Fruit fly (Drosophila melanogaster) whole organism, pupa: ENCODE measurements around the gene sls.

Experiments
- CG10348 ChIP-seq: fragments of 200-800 bp; sonication (Bioruptor generic); IDR thresholded peaks from 2 replicates; pipeline ENCODE4 v1.3.6; 2022; ENCODE audit warnings: missing biosample characterization, missing genetic modification characterization
- CG12605 ChIP-seq: fragments of 200-800 bp; sonication (Bioruptor generic); IDR thresholded peaks from 2 replicates; pipeline ENCODE4 v1.3.6; 2022; ENCODE audit warnings: missing biosample characterization, missing genetic modification characterization
- CG13204 ChIP-seq: fragments of 200-800 bp; sonication (Bioruptor generic); optimal IDR thresholded peaks from 2 replicates; lab custom pipeline; 2018; ENCODE audit warnings: missing biosample characterization, mild to moderate bottlenecking, missing genetic modification characterization, moderate library complexity
- CG14655 ChIP-seq: fragments of 200-800 bp; sonication (Bioruptor generic); optimal IDR thresholded peaks from 3 replicates; lab custom pipeline; 2017; ENCODE audit warnings: mild to moderate bottlenecking, missing biosample characterization, missing genetic modification reagents, missing genetic modification characterization
- CG15710 ChIP-seq: fragments of 200-800 bp; sonication (Bioruptor generic); optimal IDR thresholded peaks from 2 replicates; lab custom pipeline; 2018; ENCODE audit warnings: missing biosample characterization, mild to moderate bottlenecking, missing genetic modification characterization, moderate library complexity
- CG17806 ChIP-seq: fragments of 200-800 bp; sonication (Bioruptor generic); optimal IDR thresholded peaks from 2 replicates; lab custom pipeline; 2018; ENCODE audit warnings: missing biosample characterization, mild to moderate bottlenecking, missing genetic modification characterization, moderate library complexity
- CG32121 ChIP-seq: fragments of 200-800 bp; sonication (Bioruptor generic); IDR thresholded peaks from 2 replicates; pipeline ENCODE4 v1.3.6; 2022; ENCODE audit warnings: missing biosample characterization, missing genetic modification characterization
- CG34367 ChIP-seq: fragments of 200-800 bp; sonication (Bioruptor generic); optimal IDR thresholded peaks from 2 replicates; lab custom pipeline; 2018; ENCODE audit warnings: missing biosample characterization, mild to moderate bottlenecking, missing genetic modification characterization
- CG4496 ChIP-seq: fragments of 200-800 bp; sonication (Bioruptor generic); IDR thresholded peaks from 3 replicates; pipeline ENCODE4 v1.3.6; 2022; ENCODE audit warnings: missing biosample characterization, missing genetic modification characterization
- CG8159 ChIP-seq: fragments of 200-800 bp; sonication (Bioruptor generic); optimal IDR thresholded peaks from 3 replicates; lab custom pipeline; 2018; ENCODE audit warnings: missing biosample characterization, mild to moderate bottlenecking, missing genetic modification characterization, moderate library complexity
- CG8301 ChIP-seq: fragments of 200-800 bp; sonication (Bioruptor generic); optimal IDR thresholded peaks from 2 replicates; lab custom pipeline; 2018; ENCODE audit warnings: missing biosample characterization, mild to moderate bottlenecking, missing genetic modification characterization
- CG9948 ChIP-seq: fragments of 200-800 bp; sonication (Bioruptor generic); optimal IDR thresholded peaks from 2 replicates; lab custom pipeline; 2018; ENCODE audit warnings: missing biosample characterization, mild to moderate bottlenecking, missing genetic modification characterization, moderate library complexity
- D1 ChIP-seq: fragments of 200-800 bp; sonication (Bioruptor generic); optimal IDR thresholded peaks from 2 replicates; lab custom pipeline; 2018; ENCODE audit warnings: missing biosample characterization, mild to moderate bottlenecking, missing genetic modification characterization, moderate library complexity
- EcR ChIP-seq: fragments of 200-800 bp; sonication (Bioruptor generic); optimal IDR thresholded peaks from 3 replicates; lab custom pipeline; 2019; ENCODE audit warnings: missing biosample characterization, missing genetic modification characterization, mild to moderate bottlenecking, moderate library complexity, missing genetic modification reagents
- Ets98B ChIP-seq: fragments of 200-800 bp; sonication (Bioruptor generic); IDR thresholded peaks from 2 replicates; pipeline ENCODE4 v1.3.6; 2022; ENCODE audit warnings: missing biosample characterization, missing genetic modification characterization
- Pif1A ChIP-seq: fragments of 200-800 bp; sonication (Bioruptor generic); optimal IDR thresholded peaks from 3 replicates; lab custom pipeline; 2016; ENCODE audit warnings: missing biosample characterization, missing genetic modification characterization
- Pif1B ChIP-seq: fragments of 200-800 bp; sonication (Bioruptor generic); optimal IDR thresholded peaks from 3 replicates; lab custom pipeline; 2016; ENCODE audit warnings: missing biosample characterization, missing genetic modification characterization
- Snoo ChIP-seq: fragments of 200-800 bp; sonication (Bioruptor generic); optimal IDR thresholded peaks from 3 replicates; lab custom pipeline; 2017; ENCODE audit warnings: missing biosample characterization, mild to moderate bottlenecking, missing genetic modification characterization, inconsistent platforms
- fd96Ca ChIP-seq: fragments of 200-800 bp; sonication (Bioruptor generic); IDR thresholded peaks from 3 replicates; pipeline ENCODE4 v1.3.6; 2022; ENCODE audit warnings: missing biosample characterization, missing genetic modification characterization
- gl ChIP-seq: fragments of 200-800 bp; sonication (Bioruptor generic); optimal IDR thresholded peaks from 2 replicates; lab custom pipeline; 2018; ENCODE audit warnings: missing biosample characterization, mild to moderate bottlenecking, missing genetic modification characterization
- rn ChIP-seq: fragments of 200-800 bp; sonication (Bioruptor generic); IDR thresholded peaks from 2 replicates; pipeline ENCODE4 v1.3.6; 2022; ENCODE audit warnings: missing biosample characterization, missing genetic modification characterization

sls gene

DNA sequence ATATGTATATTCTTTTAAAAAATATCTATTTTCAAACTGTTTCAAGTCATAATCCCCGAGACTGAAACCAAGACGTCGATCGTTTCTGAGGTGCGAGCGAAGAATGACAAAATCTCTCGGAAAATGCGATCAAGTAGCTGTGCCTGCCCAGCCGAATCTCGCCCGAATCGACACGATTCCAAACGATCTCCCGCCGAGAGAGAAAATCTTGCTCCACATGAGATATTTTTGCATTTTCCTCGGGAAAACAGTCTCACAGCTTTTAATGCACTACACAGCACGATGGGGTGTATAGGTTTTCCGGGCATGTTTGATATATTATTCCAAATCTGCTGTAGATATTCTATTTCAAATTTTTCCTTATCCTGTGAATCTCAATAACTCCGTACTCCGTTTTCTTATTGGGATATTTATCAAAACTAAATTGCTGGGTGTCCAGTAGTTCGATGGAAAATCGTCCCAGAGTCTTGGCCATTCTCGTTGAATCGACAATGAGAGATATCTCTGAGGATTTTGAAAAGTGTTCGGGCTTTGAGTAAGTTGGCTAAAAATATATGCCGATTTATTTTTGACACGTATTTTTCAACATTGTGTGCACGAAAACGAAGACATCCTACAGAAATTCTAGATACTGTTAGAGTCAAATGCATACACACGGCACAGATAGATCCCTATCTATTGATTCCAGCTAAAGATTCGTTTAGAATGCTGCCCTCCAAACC is at the start of gene sls:
TSS of gene sls (minus strand) at position 88 of the 722 bp plus-strand sequence.
- TF ChIP-seq rn (GFP tag; lab: Robert Waterston, UW) (peak; percentile 84), CG8301 (tag; lab: Kevin White, UChicago) (peak; percentile 92), CG4496 (GFP tag; lab: Robert Waterston, UW) (peak; percentile 93), Pif1A (GFP tag; lab: Kevin White, UChicago) (peak; percentile 80), CG13204 (GFP tag; lab: Kevin White, UChicago) (no peak), CG12605 (peak; percentile 81), CG14655 (GFP tag; lab: Kevin White, UChicago) (peak; percentile 90), Pif1B (GFP tag; lab: Kevin White, UChicago) (peak; percentile 79), gl (tag; lab: Kevin White, UChicago) (peak; percentile 57), Snoo (no peak), CG9948 (tag; lab: Kevin White, UChicago) (peak; percentile 76), EcR (GFP tag; lab: Kevin White, UChicago) (no peak), CG34367 (tag; lab: Kevin White, UChicago) (peak; percentile 71), D1 (tag; lab: Kevin White, UChicago) (no peak), CG32121 (peak; percentile 96), CG15710 (tag; lab: Kevin White, UChicago) (peak; percentile 75), fd96Ca (GFP tag; lab: Robert Waterston, UW) (peak; percentile 96), CG17806 (tag; lab: Kevin White, UChicago) (peak; percentile 56), Ets98B (peak; percentile 96), CG10348 (GFP tag; lab: Robert Waterston, UW) (peak; percentile 87), CG8159 (tag; lab: Kevin White, UChicago) (peak; percentile 62)

DNA sequence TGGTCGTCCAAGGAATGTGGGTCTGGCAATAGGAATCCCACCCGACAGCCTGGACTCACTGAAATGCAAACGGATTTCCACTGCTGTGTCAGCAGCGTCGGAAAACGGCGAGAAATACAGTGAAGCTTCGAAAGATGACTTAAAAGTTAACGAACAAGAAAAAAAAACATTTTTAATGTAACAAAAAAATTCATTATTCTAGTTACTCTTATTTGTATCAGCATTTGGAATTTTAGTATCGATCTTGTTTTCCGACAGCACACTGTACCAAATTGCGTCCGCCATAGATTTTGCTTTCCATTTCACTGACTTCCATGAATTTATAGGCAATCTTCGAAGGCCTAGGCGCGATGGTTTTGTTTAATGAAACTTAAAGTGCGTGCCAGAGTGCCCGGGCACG is 49.4 kb upstream of the sls start:
- peak; percentile 54; the same call in 1 of the 2 replicates for TF ChIP-seq CG12605
- TF ChIP-seq Ets98B: 0 out of 2 replicates have a peak, but pooled peaks have one; percentile 38
- peak; percentile 47; the same call in 1 of the 3 replicates for TF ChIP-seq fd96Ca (GFP tag; lab: Robert Waterston, UW)
- TF ChIP-seq CG17806 (tag; lab: Kevin White, UChicago): no peak
- TF ChIP-seq CG14655 (GFP tag; lab: Kevin White, UChicago): peak; percentile 35
- 0 out of 3 replicates have a peak, but pooled peaks have one; percentile 52 for TF ChIP-seq CG4496 (GFP tag; lab: Robert Waterston, UW)
- no peak for TF ChIP-seq EcR (GFP tag; lab: Kevin White, UChicago)
- TF ChIP-seq CG8301 (tag; lab: Kevin White, UChicago): peak; percentile 5
- peak; percentile 9 for TF ChIP-seq CG8159 (tag; lab: Kevin White, UChicago)
- TF ChIP-seq, all 21 proteins: peak for 7

DNA sequence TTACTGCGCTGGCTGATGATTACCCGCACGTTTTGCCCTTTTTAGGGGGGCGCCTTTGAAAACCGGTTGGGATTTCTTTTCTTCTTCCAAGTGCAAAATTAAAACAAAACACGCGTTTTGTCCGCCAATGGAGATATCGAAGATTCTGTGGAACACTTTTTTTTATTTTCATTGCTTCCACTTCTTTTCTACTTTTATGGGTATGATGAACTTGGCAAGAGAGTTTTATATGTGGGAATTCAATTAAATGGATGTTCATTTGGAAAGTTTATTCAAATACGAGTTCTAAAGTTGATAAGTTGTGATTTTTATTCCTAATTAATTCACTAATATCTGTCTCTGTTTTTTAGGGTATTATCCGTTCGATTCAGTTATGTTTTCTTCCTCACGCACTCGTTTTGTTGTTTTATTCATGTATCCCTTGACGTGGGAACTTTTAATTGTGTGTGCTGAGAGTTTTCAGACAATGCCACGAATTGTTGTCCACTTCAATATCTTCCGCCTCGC is 48.7 kb upstream of the sls start:
- TF ChIP-seq CG4496 (GFP tag; lab: Robert Waterston, UW) (peak; percentile 75; the same call in 2 of the 3 replicates), Pif1B (GFP tag; lab: Kevin White, UChicago) (peak; percentile 77), gl (tag; lab: Kevin White, UChicago) (peak; percentile 86), fd96Ca (GFP tag; lab: Robert Waterston, UW) (no peak), rn (GFP tag; lab: Robert Waterston, UW) (peak; percentile 63; the same call in 1 of the 2 replicates), CG13204 (GFP tag; lab: Kevin White, UChicago) (peak; percentile 69), CG17806 (tag; lab: Kevin White, UChicago) (peak; percentile 96), CG8301 (tag; lab: Kevin White, UChicago) (peak; percentile 58), Ets98B (peak; percentile 44; the same call in 1 of the 2 replicates), CG32121 (peak; percentile 19; the same call in 1 of the 2 replicates), CG10348 (GFP tag; lab: Robert Waterston, UW) (no peak), CG14655 (GFP tag; lab: Kevin White, UChicago) (peak; percentile 73), CG9948 (tag; lab: Kevin White, UChicago) (peak; percentile 85), CG15710 (tag; lab: Kevin White, UChicago) (peak; percentile 90), CG12605 (peak; percentile 53), EcR (GFP tag; lab: Kevin White, UChicago) (peak; percentile 74), CG34367 (tag; lab: Kevin White, UChicago) (peak; percentile 78), Pif1A (GFP tag; lab: Kevin White, UChicago) (peak; percentile 86), D1 (tag; lab: Kevin White, UChicago) (peak; percentile 91), Snoo (peak; percentile 95), CG8159 (tag; lab: Kevin White, UChicago) (peak; percentile 97)

DNA sequence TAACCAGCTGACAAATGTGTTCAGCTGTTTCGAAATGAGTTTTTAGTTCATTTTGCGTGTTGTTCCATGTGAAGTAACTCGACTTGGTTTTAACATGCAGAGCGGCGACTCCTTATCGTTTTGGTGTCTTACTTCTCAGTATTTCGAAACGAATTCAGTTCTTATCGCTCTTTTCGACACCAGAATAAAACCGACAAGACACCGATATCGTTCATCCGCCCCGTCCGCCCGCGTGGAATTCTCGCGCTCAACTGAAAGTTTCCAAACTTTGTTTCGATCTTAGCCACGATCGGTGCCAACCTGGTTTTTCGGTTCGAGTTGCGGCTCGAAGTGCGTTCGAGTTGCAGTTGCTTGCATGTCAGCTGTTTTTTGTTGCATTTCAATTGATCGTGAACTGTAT is 48.2 kb upstream of the sls start, which contains the start of gene CG15822:
TSS of gene CG15822 (minus strand) at position 256 of the 400 bp plus-strand sequence.
- TF ChIP-seq CG17806 (tag; lab: Kevin White, UChicago) (no peak), CG32121 (no peak), CG34367 (tag; lab: Kevin White, UChicago) (no peak), CG10348 (GFP tag; lab: Robert Waterston, UW) (no peak), Ets98B (no peak)
- TF ChIP-seq, all 21 proteins: peak for 0

DNA sequence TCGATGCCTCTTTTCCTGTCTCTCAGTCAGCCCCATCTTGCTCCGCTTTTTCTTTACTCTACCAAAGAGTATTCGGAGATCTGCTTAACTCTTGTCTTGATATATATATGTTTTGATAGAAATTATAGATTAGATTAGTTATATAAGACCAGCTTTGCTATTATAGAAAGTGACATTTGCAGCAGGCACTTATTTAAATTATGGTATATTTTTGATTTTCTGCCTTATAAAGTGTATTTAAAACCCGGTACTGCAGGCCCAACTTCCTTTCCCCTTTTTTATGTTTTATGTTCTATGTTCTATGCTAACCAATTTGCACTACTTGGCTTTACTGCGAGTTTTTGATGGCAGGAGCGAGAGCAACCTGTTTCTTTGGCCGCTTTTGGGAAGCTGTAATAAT is 47.2 kb upstream of the sls start:
- TF ChIP-seq CG32121 (peak; percentile 53), Snoo (no peak), CG4496 (GFP tag; lab: Robert Waterston, UW) (peak; percentile 60), rn (GFP tag; lab: Robert Waterston, UW) (no peak), CG17806 (tag; lab: Kevin White, UChicago) (peak; percentile 43), Pif1A (GFP tag; lab: Kevin White, UChicago) (no peak), CG10348 (GFP tag; lab: Robert Waterston, UW) (no peak), CG8301 (tag; lab: Kevin White, UChicago) (peak; percentile 78), Ets98B (peak; percentile 58), CG14655 (GFP tag; lab: Kevin White, UChicago) (peak; percentile 86), fd96Ca (GFP tag; lab: Robert Waterston, UW) (peak; percentile 20; the same call in 1 of the 3 replicates), CG15710 (tag; lab: Kevin White, UChicago) (peak; percentile 15), gl (tag; lab: Kevin White, UChicago) (no peak), CG8159 (tag; lab: Kevin White, UChicago) (peak; percentile 43), CG9948 (tag; lab: Kevin White, UChicago) (peak; percentile 30), CG12605 (0 out of 2 replicates have a peak, but pooled peaks have one; percentile 18), EcR (GFP tag; lab: Kevin White, UChicago) (no peak), CG13204 (GFP tag; lab: Kevin White, UChicago) (no peak)
